Worm (Caenorhabditis elegans): ENCODE data around the gene gfat-1.

ce11 chrII:11616333-11616942 is 21.2 kb upstream of the gfat-1 start:
- TF ChIP-seq sdz-38 (tag; optimal IDR thresholded peaks at IDR 0.05) (no peak), cebp-1 (GFP tag; IDR thresholded peaks at IDR 0.05) (no peak), cebp-1 (tag; optimal IDR thresholded peaks at IDR 0.05) (no peak), mcd-1 (GFP tag; IDR thresholded peaks at IDR 0.05) (no peak)

All from whole organism, young adult.